Worm (Caenorhabditis elegans) whole organism, L1 larva: ENCODE data around the gene B0280.11.
A peak's percentile ranks its signal among the peaks of the same experiment; 100 is the strongest.

Experiments
- F16B12.6 ChIP-seq: fragments of 150-350 bp; optimal IDR thresholded peaks from 2 replicates; lab custom pipeline; 2014; ENCODE audit warnings: missing biosample characterization, missing genetic modification characterization
- Y116A8C.19 ChIP-seq: sonication (generic microtip); optimal IDR thresholded peaks from 2 replicates; lab custom pipeline; 2016; ENCODE audit warnings: missing compliant biosample characterization, missing genetic modification characterization, borderline replicate concordance
- aha-1 ChIP-seq: fragments of 150-350 bp; optimal IDR thresholded peaks from 2 replicates; lab custom pipeline; 2014; ENCODE audit warnings: missing biosample characterization, missing genetic modification characterization
- alr-1 ChIP-seq: fragments of 200-800 bp; sonication (Bioruptor generic); optimal IDR thresholded peaks from 2 replicates; lab custom pipeline; 2018; ENCODE audit warnings: borderline replicate concordance, mild to moderate bottlenecking, missing genetic modification characterization, missing compliant biosample characterization
- ama-1 ChIP-seq: fragments of 150-350 bp; optimal IDR thresholded peaks from 2 replicates; lab custom pipeline; 2014
- blmp-1 ChIP-seq: fragments of 150-350 bp; optimal IDR thresholded peaks from 2 replicates; lab custom pipeline; 2014; ENCODE audit warnings: missing biosample characterization, missing genetic modification characterization
- ceh-88 ChIP-seq: fragments of 200-800 bp; sonication (Bioruptor generic); IDR thresholded peaks from 2 replicates; pipeline ENCODE4 v1.3.6; 2022; ENCODE audit warnings: missing genetic modification characterization, missing compliant biosample characterization
- ceh-90 ChIP-seq: sonication (generic microtip); optimal IDR thresholded peaks from 2 replicates; lab custom pipeline; 2016; ENCODE audit warnings: missing genetic modification characterization, missing compliant biosample characterization
- ces-1 ChIP-seq: fragments of 150-350 bp; optimal IDR thresholded peaks from 2 replicates; lab custom pipeline; 2014; ENCODE audit warnings: missing biosample characterization, missing genetic modification reagents, missing genetic modification characterization
- dsc-1 ChIP-seq: sonication (generic microtip); optimal IDR thresholded peaks from 2 replicates; lab custom pipeline; 2016; ENCODE audit warnings: mild to moderate bottlenecking, missing genetic modification characterization, missing compliant biosample characterization
- elt-2 ChIP-seq: sonication (generic microtip); optimal IDR thresholded peaks from 2 replicates; lab custom pipeline; 2016; ENCODE audit warnings: missing genetic modification characterization, mild to moderate bottlenecking, inconsistent platforms, missing compliant biosample characterization, missing genetic modification reagents
- fkh-8 ChIP-seq: sonication (generic microtip); optimal IDR thresholded peaks from 2 replicates; lab custom pipeline; 2016; ENCODE audit warnings: mild to moderate bottlenecking, missing genetic modification characterization, missing compliant biosample characterization
- fos-1 ChIP-seq: fragments of 150-350 bp; optimal IDR thresholded peaks from 2 replicates; lab custom pipeline; 2014; ENCODE audit warnings: missing biosample characterization, missing genetic modification characterization
- hpl-2 ChIP-seq: fragments of 150-350 bp; optimal IDR thresholded peaks from 2 replicates; lab custom pipeline; 2014; ENCODE audit warnings: missing biosample characterization, missing genetic modification reagents, missing genetic modification characterization
- irx-1 ChIP-seq: sonication (generic microtip); optimal IDR thresholded peaks from 2 replicates; lab custom pipeline; 2016; ENCODE audit warnings: missing genetic modification characterization, missing compliant biosample characterization
- isw-1 ChIP-seq: fragments of 200-800 bp; sonication (Bioruptor generic); IDR thresholded peaks from 2 replicates; pipeline ENCODE4 v1.3.6; 2022; ENCODE audit warnings: missing genetic modification characterization, missing compliant biosample characterization
- lin-14 ChIP-seq: fragments of 200-800 bp; sonication (Bioruptor generic); optimal IDR thresholded peaks from 2 replicates; lab custom pipeline; 2018; ENCODE audit warnings: mild to moderate bottlenecking, missing genetic modification characterization, moderate library complexity, missing compliant biosample characterization
- lin-15B ChIP-seq: fragments of 150-350 bp; sonication (generic microtip); optimal IDR thresholded peaks from 3 replicates; lab custom pipeline; 2014; ENCODE audit warnings: missing biosample characterization, missing genetic modification characterization
- lin-35 ChIP-seq, 2 experiments: fragments of 150-350 bp; optimal IDR thresholded peaks; 2 replicates each; lab custom pipeline; 2014; ENCODE audit warnings: missing biosample characterization in 2 of 2, missing genetic modification characterization in 2 of 2, missing genetic modification reagents in 2 of 2
- lin-39 ChIP-seq: fragments of 150-350 bp; optimal IDR thresholded peaks from 2 replicates; lab custom pipeline; 2014; ENCODE audit warnings: missing biosample characterization, missing genetic modification reagents, missing genetic modification characterization
- lir-3 ChIP-seq: sonication (generic microtip); optimal IDR thresholded peaks from 2 replicates; lab custom pipeline; 2016; ENCODE audit warnings: mild to moderate bottlenecking, missing genetic modification characterization, moderate library complexity, missing compliant biosample characterization; ENCODE audit not compliant: poor library complexity
- mab-9 ChIP-seq: fragments of 200-800 bp; sonication (Bioruptor generic); IDR thresholded peaks from 2 replicates; pipeline ENCODE4 v1.3.6; 2022; ENCODE audit warnings: missing genetic modification reagents, missing genetic modification characterization, missing compliant biosample characterization
- nhr-11 ChIP-seq: fragments of 150-350 bp; optimal IDR thresholded peaks from 2 replicates; lab custom pipeline; 2014; ENCODE audit warnings: missing biosample characterization, missing genetic modification characterization
- nhr-71 ChIP-seq: sonication (generic microtip); optimal IDR thresholded peaks from 2 replicates; lab custom pipeline; 2016; ENCODE audit warnings: mild to moderate bottlenecking, missing genetic modification characterization, moderate library complexity, missing compliant biosample characterization
- nhr-85 ChIP-seq: sonication (generic microtip); peaks from one replicate; lab custom pipeline; 2016; ENCODE audit warnings: missing genetic modification characterization, inconsistent platforms, missing compliant biosample characterization
- pag-3 ChIP-seq: sonication (generic microtip); optimal IDR thresholded peaks from 2 replicates; lab custom pipeline; 2017; ENCODE audit warnings: missing genetic modification characterization, mild to moderate bottlenecking, missing compliant biosample characterization, antibody characterized with exemption, borderline replicate concordance; ENCODE audit not compliant: insufficient read depth
- pax-3 ChIP-seq: fragments of 200-800 bp; sonication (Bioruptor generic); optimal IDR thresholded peaks from 2 replicates; lab custom pipeline; 2018; ENCODE audit warnings: mild to moderate bottlenecking, missing genetic modification characterization, moderate library complexity, missing compliant biosample characterization
- pqm-1 ChIP-seq: sonication (generic microtip); optimal IDR thresholded peaks from 3 replicates; lab custom pipeline; 2017; ENCODE audit warnings: missing biosample characterization, missing genetic modification characterization
- snpc-4 ChIP-seq: fragments of 150-350 bp; optimal IDR thresholded peaks from 2 replicates; lab custom pipeline; 2014; ENCODE audit warnings: missing biosample characterization, missing genetic modification characterization
- sup-37 ChIP-seq: fragments of 200-800 bp; sonication (Bioruptor generic); optimal IDR thresholded peaks from 2 replicates; lab custom pipeline; 2018; ENCODE audit warnings: mild to moderate bottlenecking, missing genetic modification characterization, missing compliant biosample characterization
- tlp-1 ChIP-seq: fragments of 150-350 bp; optimal IDR thresholded peaks from 2 replicates; lab custom pipeline; 2014; ENCODE audit warnings: missing biosample characterization, missing genetic modification characterization
- unc-30 ChIP-seq: sonication (generic microtip); optimal IDR thresholded peaks from 2 replicates; lab custom pipeline; 2017; ENCODE audit warnings: missing biosample characterization, missing genetic modification characterization
- unc-62 ChIP-seq: fragments of 150-350 bp; optimal IDR thresholded peaks from 2 replicates; lab custom pipeline; 2014; ENCODE audit warnings: missing biosample characterization, missing genetic modification reagents, missing genetic modification characterization
- unc-86 ChIP-seq: sonication (generic microtip); optimal IDR thresholded peaks from 2 replicates; lab custom pipeline; 2016; ENCODE audit warnings: missing genetic modification characterization, missing compliant biosample characterization
- unc-98 ChIP-seq: fragments of 200-800 bp; sonication (Bioruptor generic); IDR thresholded peaks from 2 replicates; pipeline ENCODE4 v1.3.6; 2022; ENCODE audit warnings: missing genetic modification characterization, missing compliant biosample characterization
- vab-15 ChIP-seq: sonication (generic microtip); optimal IDR thresholded peaks from 2 replicates; lab custom pipeline; 2017; ENCODE audit warnings: missing genotype, mild to moderate bottlenecking, missing genetic modification characterization, missing compliant biosample characterization
- zip-4 ChIP-seq: fragments of 200-800 bp; sonication (Bioruptor generic); optimal IDR thresholded peaks from 2 replicates; lab custom pipeline; 2018; ENCODE audit warnings: mild to moderate bottlenecking, missing genetic modification characterization, moderate library complexity, missing compliant biosample characterization
- ztf-11 ChIP-seq, 2 experiments: sonication (generic microtip); optimal IDR thresholded peaks; 2 replicates each; lab custom pipeline; 2016 to 2017; ENCODE audit warnings: missing genetic modification characterization in 2 of 2, missing biosample characterization in 1 of 2, missing compliant biosample characterization in 1 of 2

B0280.11 gene

ce11 chrIII:7107965-7108364 is 30.1 kb downstream of the B0280.11 start, which contains the start of gene odd-1:
odd-1 (plus strand) TSS chrIII:7108313.
- TF ChIP-seq F16B12.6 (tag; lab: Kevin White, UChicago) (no peak), elt-2 (tag; lab: Kevin White, UChicago) (peak; percentile 7)

DNA sequence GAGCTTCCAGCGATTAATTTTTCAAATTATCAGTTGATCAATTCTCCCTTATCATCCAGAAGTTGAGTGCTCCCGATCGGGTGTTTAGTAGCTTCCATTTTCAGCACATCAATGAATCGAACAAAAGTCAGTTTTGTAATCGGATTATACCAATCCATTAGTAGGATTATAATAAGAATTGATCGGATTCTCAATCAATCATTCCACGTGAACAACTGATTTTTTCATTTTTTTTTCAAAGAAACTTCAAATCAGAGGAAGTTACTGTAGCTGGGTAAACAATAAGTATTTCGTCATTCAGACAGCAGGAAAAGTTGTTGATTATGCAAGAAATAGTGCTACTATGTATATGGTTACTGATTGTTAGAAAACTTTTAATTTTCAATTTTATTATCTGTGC is 31.2 kb downstream of the B0280.11 start:
- TF ChIP-seq fos-1 = no peak
- TF ChIP-seq lin-39 = no peak
- TF ChIP-seq elt-2 (tag; lab: Kevin White, UChicago) = peak; percentile 48

- TF ChIP-seq pqm-1 (tag; lab: Kevin White, UChicago) (no peak), ceh-90 (tag; lab: Kevin White, UChicago) (no peak), ceh-88 (GFP tag; lab: Robert Waterston, UW) (no peak), unc-86 (tag; lab: Kevin White, UChicago) (no peak), zip-4 (no peak), vab-15 (no peak), mab-9 (GFP tag; lab: Robert Waterston, UW) (no peak), ces-1 (GFP tag; lab: Kevin White, UChicago) (no peak), lin-14 (GFP tag; lab: Kevin White, UChicago) (no peak), unc-62 (GFP tag; lab: Kevin White, UChicago) (no peak), isw-1 (GFP tag; lab: Robert Waterston, UW) (no peak), ztf-11 (tag; optimal IDR thresholded peaks at IDR 0.05; lab: Kevin White, UChicago) (no peak), ama-1 (no peak), Y116A8C.19 (no peak), lin-39 (no peak), hpl-2 (no peak), blmp-1 (tag; lab: Kevin White, UChicago) (no peak), pag-3 (tag; lab: Kevin White, UChicago) (no peak), sup-37 (GFP tag; lab: Kevin White, UChicago) (no peak), pax-3 (tag; lab: Kevin White, UChicago) (no peak)
These were observed 34.1 kb downstream of the B0280.11 start, which contains the start of gene cpg-2 for ce11 chrIII:7103940-7104440. cpg-2 (minus strand) TSS chrIII:7103990.

ce11 chrIII:7101814-7102477 is 36.1 kb downstream of the B0280.11 start:
- TF ChIP-seq nhr-85 = no peak
- TF ChIP-seq irx-1 (tag; lab: Kevin White, UChicago) = no peak
- TF ChIP-seq alr-1 = no peak
- no peak for TF ChIP-seq aha-1 (tag; lab: Kevin White, UChicago)
- TF ChIP-seq snpc-4 = no peak
- TF ChIP-seq tlp-1 (tag; lab: Kevin White, UChicago) = no peak
- no peak for TF ChIP-seq isw-1 (GFP tag; lab: Robert Waterston, UW)
- no peak for TF ChIP-seq blmp-1 (tag; lab: Kevin White, UChicago)
- no peak for TF ChIP-seq lin-35 (GFP tag; optimal IDR thresholded peaks at IDR 0.05; lab: Kevin White, UChicago)
- TF ChIP-seq lir-3 = no peak
- TF ChIP-seq mab-9 (GFP tag; lab: Robert Waterston, UW) = no peak
- no peak for TF ChIP-seq lin-15B
- TF ChIP-seq unc-30 (tag; lab: Kevin White, UChicago) = no peak
- no peak for TF ChIP-seq pag-3 (tag; lab: Kevin White, UChicago)
- no peak for TF ChIP-seq ceh-88 (GFP tag; lab: Robert Waterston, UW)
- TF ChIP-seq, all 84 proteins: peak for 0

ce11 chrIII:7100001-7100400 is 38.1 kb downstream of the B0280.11 start, which contains the start of gene ZK418.11:
ZK418.11 (plus strand) TSS chrIII:7100289.
- TF ChIP-seq fkh-8 (tag; lab: Kevin White, UChicago) (peak; percentile 73), dsc-1 (tag; lab: Kevin White, UChicago) (peak; percentile 55), zip-4 (no peak), unc-30 (tag; lab: Kevin White, UChicago) (no peak), nhr-71 (peak; percentile 26), nhr-11 (tag; lab: Kevin White, UChicago) (peak; percentile 36), unc-98 (no peak)
- TF ChIP-seq, all 84 proteins: peak for 4
